Fruit fly (Drosophila melanogaster) whole organism, embryonic: Measurements from ENCODE around the gene ec.
A peak's percentile ranks its signal among the peaks of the same experiment; 100 is the strongest.

Experiments
- Asciz ChIP-seq: fragments of 200-800 bp; sonication (Bioruptor generic); optimal IDR thresholded peaks from 2 replicates; lab custom pipeline; 2017; ENCODE audit warnings: missing biosample characterization, mild to moderate bottlenecking, missing genetic modification characterization, missing genetic modification reagents
- Bgb ChIP-seq: fragments of 200-800 bp; sonication (Bioruptor generic); IDR thresholded peaks from 2 replicates; pipeline ENCODE4 v1.3.6; 2022; ENCODE audit warnings: missing biosample characterization, missing genetic modification characterization; ENCODE audit not compliant: partially characterized antibody
- CG10209 ChIP-seq: fragments of 200-800 bp; sonication (Bioruptor generic); optimal IDR thresholded peaks from 3 replicates; lab custom pipeline; 2017; ENCODE audit warnings: missing biosample characterization, mild to moderate bottlenecking, missing genetic modification characterization, missing genetic modification reagents
- CG10274 ChIP-seq: fragments of 200-800 bp; sonication (Bioruptor generic); optimal IDR thresholded peaks from 3 replicates; lab custom pipeline; 2017; ENCODE audit warnings: missing biosample characterization, mild to moderate bottlenecking, missing genetic modification characterization
- CG10321 ChIP-seq: fragments of 200-800 bp; sonication (Bioruptor generic); IDR thresholded peaks from 2 replicates; pipeline ENCODE4 v1.3.6; 2022; ENCODE audit warnings: missing biosample characterization, missing genetic modification characterization
- CG10979 ChIP-seq: fragments of 200-800 bp; sonication (Bioruptor generic); optimal IDR thresholded peaks from 2 replicates; lab custom pipeline; 2018; ENCODE audit warnings: missing biosample characterization, mild to moderate bottlenecking, missing genetic modification characterization, moderate library complexity
- CG11695 ChIP-seq: fragments of 200-800 bp; sonication (Bioruptor generic); IDR thresholded peaks from 3 replicates; pipeline ENCODE4 v1.3.6; 2022; ENCODE audit warnings: missing biosample characterization, missing genetic modification characterization
- CG11723 ChIP-seq: fragments of 200-800 bp; sonication (Bioruptor generic); optimal IDR thresholded peaks from 2 replicates; lab custom pipeline; 2017; ENCODE audit warnings: missing biosample characterization, mild to moderate bottlenecking, missing genetic modification characterization
- CG12769 ChIP-seq: fragments of 200-800 bp; sonication (Bioruptor generic); optimal IDR thresholded peaks from 2 replicates; lab custom pipeline; 2019; ENCODE audit warnings: missing biosample characterization, mild to moderate bottlenecking, missing genetic modification characterization, moderate library complexity
- CG15073 ChIP-seq: fragments of 200-800 bp; sonication (Bioruptor generic); optimal IDR thresholded peaks from 2 replicates; lab custom pipeline; 2016; ENCODE audit warnings: missing biosample characterization, missing genetic modification characterization
- CG15269 ChIP-seq: fragments of 200-800 bp; sonication (Bioruptor generic); optimal IDR thresholded peaks from 2 replicates; lab custom pipeline; 2018; ENCODE audit warnings: missing biosample characterization, mild to moderate bottlenecking, missing genetic modification characterization, moderate library complexity
- CG15479 ChIP-seq: fragments of 200-800 bp; sonication (Bioruptor generic); optimal IDR thresholded peaks from 3 replicates; lab custom pipeline; 2019; ENCODE audit warnings: missing biosample characterization, mild to moderate bottlenecking, missing genetic modification characterization, moderate library complexity
- CG2875 ChIP-seq: fragments of 200-800 bp; sonication (Bioruptor generic); optimal IDR thresholded peaks from 2 replicates; lab custom pipeline; 2017; ENCODE audit warnings: missing biosample characterization, mild to moderate bottlenecking, missing genetic modification characterization, missing genetic modification reagents
- CG33557 ChIP-seq: fragments of 200-800 bp; sonication (Bioruptor generic); optimal IDR thresholded peaks from 2 replicates; lab custom pipeline; 2019; ENCODE audit warnings: missing biosample characterization, mild to moderate bottlenecking, missing genetic modification characterization, moderate library complexity
- CG34422 ChIP-seq: fragments of 200-800 bp; sonication (Bioruptor generic); IDR thresholded peaks from 3 replicates; pipeline ENCODE4 v1.3.6; 2022; ENCODE audit warnings: missing biosample characterization, missing genetic modification characterization
- CG4617 ChIP-seq: fragments of 200-800 bp; sonication (Bioruptor generic); optimal IDR thresholded peaks from 3 replicates; lab custom pipeline; 2016; ENCODE audit warnings: missing biosample characterization, missing genetic modification characterization, borderline replicate concordance
- CG5180 ChIP-seq: fragments of 200-800 bp; sonication (Bioruptor generic); optimal IDR thresholded peaks from 3 replicates; lab custom pipeline; 2017; ENCODE audit warnings: missing biosample characterization, missing genetic modification characterization, mild to moderate bottlenecking, moderate library complexity, missing genetic modification reagents
- CG6683 ChIP-seq: fragments of 200-800 bp; sonication (Bioruptor generic); optimal IDR thresholded peaks from 2 replicates; lab custom pipeline; 2017; ENCODE audit warnings: missing biosample characterization, mild to moderate bottlenecking, missing genetic modification characterization, missing genetic modification reagents
- CG7372 ChIP-seq: fragments of 200-800 bp; sonication (Bioruptor generic); IDR thresholded peaks from 2 replicates; pipeline ENCODE4 v1.3.6; 2022; ENCODE audit warnings: missing biosample characterization, missing genetic modification characterization
- CG8281 ChIP-seq: fragments of 200-800 bp; sonication (Bioruptor generic); optimal IDR thresholded peaks from 2 replicates; lab custom pipeline; 2018; ENCODE audit warnings: missing biosample characterization, mild to moderate bottlenecking, missing genetic modification characterization, moderate library complexity
- D ChIP-seq, 2 experiments: fragments of 200-800 bp in 1 of 2; fragments of >200 bp in 1 of 2; sonication (Bioruptor generic) in 1 of 2; optimal IDR thresholded peaks; 2 replicates in 1 of 2; 3 replicates in 1 of 2; lab custom pipeline; 2017; ENCODE audit warnings: mild to moderate bottlenecking in 1 of 2, missing biosample characterization in 1 of 2, missing genetic modification characterization in 1 of 2, missing genetic modification reagents in 1 of 2
- HmgZ ChIP-seq: fragments of 200-800 bp; sonication (Bioruptor generic); optimal IDR thresholded peaks from 2 replicates; lab custom pipeline; 2018; ENCODE audit warnings: missing biosample characterization, mild to moderate bottlenecking, missing genetic modification characterization
- Hmx ChIP-seq: fragments of 200-800 bp; sonication (Bioruptor generic); optimal IDR thresholded peaks from 2 replicates; lab custom pipeline; 2016; ENCODE audit warnings: missing biosample characterization, missing genetic modification characterization
- Jarid2 ChIP-seq: fragments of 200-800 bp; sonication (Bioruptor generic); optimal IDR thresholded peaks from 3 replicates; lab custom pipeline; 2017; ENCODE audit warnings: mild to moderate bottlenecking, missing biosample characterization, missing genetic modification reagents, missing genetic modification characterization
- NC2α ChIP-seq: fragments of 200-800 bp; sonication (Bioruptor generic); optimal IDR thresholded peaks from 2 replicates; lab custom pipeline; 2016; ENCODE audit warnings: missing biosample characterization, missing genetic modification characterization
- NC2β ChIP-seq: fragments of 200-800 bp; sonication (Bioruptor generic); optimal IDR thresholded peaks from 2 replicates; lab custom pipeline; 2016; ENCODE audit warnings: missing biosample characterization, missing genetic modification characterization
- NK7.1 ChIP-seq: fragments of 200-800 bp; sonication (Bioruptor generic); optimal IDR thresholded peaks from 3 replicates; lab custom pipeline; 2016; ENCODE audit warnings: missing biosample characterization, missing genetic modification characterization
- Oli ChIP-seq: fragments of 200-800 bp; sonication (Bioruptor generic); optimal IDR thresholded peaks from 2 replicates; lab custom pipeline; 2018; ENCODE audit warnings: missing biosample characterization, mild to moderate bottlenecking, missing genetic modification characterization, moderate library complexity
- Optix ChIP-seq: fragments of 200-800 bp; sonication (Bioruptor generic); IDR thresholded peaks from 3 replicates; pipeline ENCODE4 v1.3.6; 2022; ENCODE audit warnings: missing biosample characterization, missing genetic modification characterization
- Rfx ChIP-seq: fragments of 200-800 bp; sonication (Bioruptor generic); IDR thresholded peaks from 2 replicates; pipeline ENCODE4 v1.3.6; 2022; ENCODE audit warnings: missing biosample characterization, missing genetic modification characterization
- Sox100B ChIP-seq: fragments of 200-800 bp; sonication (Bioruptor generic); optimal IDR thresholded peaks from 3 replicates; lab custom pipeline; 2018; ENCODE audit warnings: missing biosample characterization, mild to moderate bottlenecking, missing genetic modification characterization
- Ssrp ChIP-seq: fragments of 200-800 bp; sonication (Bioruptor generic); optimal IDR thresholded peaks from 2 replicates; lab custom pipeline; 2018; ENCODE audit warnings: missing biosample characterization, mild to moderate bottlenecking, missing genetic modification characterization, moderate library complexity
- abd-A ChIP-seq: fragments of 200-800 bp; sonication (Bioruptor generic); optimal IDR thresholded peaks from 3 replicates; lab custom pipeline; 2019; ENCODE audit warnings: missing biosample characterization, mild to moderate bottlenecking, missing genetic modification characterization, moderate library complexity
- ap ChIP-seq: fragments of 200-800 bp; sonication (Bioruptor generic); IDR thresholded peaks from 2 replicates; pipeline ENCODE4 v1.3.6; 2022; ENCODE audit warnings: missing biosample characterization, missing genetic modification characterization
- crp ChIP-seq, 2 experiments: fragments of 200-800 bp; sonication (Bioruptor generic); optimal IDR thresholded peaks; 2 replicates in 1 of 2; 3 replicates in 1 of 2; lab custom pipeline; 2017; ENCODE audit warnings: missing biosample characterization in 2 of 2, missing genetic modification characterization in 2 of 2, mild to moderate bottlenecking in 1 of 2, moderate library complexity in 1 of 2
- fd102C ChIP-seq: fragments of 200-800 bp; sonication (Bioruptor generic); optimal IDR thresholded peaks from 2 replicates; lab custom pipeline; 2018; ENCODE audit warnings: missing biosample characterization, mild to moderate bottlenecking, missing genetic modification characterization, moderate library complexity
- gfzf ChIP-seq: fragments of 200-800 bp; sonication (Bioruptor generic); optimal IDR thresholded peaks from 2 replicates; lab custom pipeline; 2016; ENCODE audit warnings: missing biosample characterization, mild to moderate bottlenecking, missing genetic modification characterization, moderate library complexity
- hbn ChIP-seq: fragments of 200-800 bp; sonication (Bioruptor generic); IDR thresholded peaks from 2 replicates; pipeline ENCODE4 v1.3.6; 2022; ENCODE audit warnings: missing biosample characterization, missing genetic modification characterization; ENCODE audit not compliant: partially characterized antibody
- ken ChIP-seq: fragments of 200-800 bp; sonication (Bioruptor generic); IDR thresholded peaks from 3 replicates; pipeline ENCODE4 v1.3.6; 2022; ENCODE audit warnings: missing biosample characterization, missing genetic modification characterization
- lilli ChIP-seq: fragments of 200-800 bp; sonication (Bioruptor generic); optimal IDR thresholded peaks from 3 replicates; lab custom pipeline; 2016; ENCODE audit warnings: missing biosample characterization, missing genetic modification characterization
- nau ChIP-seq: fragments of 200-800 bp; sonication (Bioruptor generic); optimal IDR thresholded peaks from 3 replicates; lab custom pipeline; 2017; ENCODE audit warnings: missing biosample characterization, mild to moderate bottlenecking, missing genetic modification characterization, missing genetic modification reagents
- pan ChIP-seq, 4 experiments: fragments of >200 bp in 3 of 4; fragments of 200-800 bp in 1 of 4; sonication (Bioruptor generic) in 1 of 4; optimal IDR thresholded peaks in 3 of 4; IDR thresholded peaks in 1 of 4; 2 replicates each; pipeline versions ENCODE4 v1.3.6 to Lab custom; 2017 to 2022; ENCODE audit warnings: missing biosample characterization in 2 of 4, missing genetic modification characterization in 2 of 4, mixed read lengths in 1 of 4
- pzg ChIP-seq: fragments of 200-800 bp; sonication (Bioruptor generic); optimal IDR thresholded peaks from 3 replicates; lab custom pipeline; 2018; ENCODE audit warnings: missing biosample characterization, mild to moderate bottlenecking, missing genetic modification characterization, moderate library complexity
- ro ChIP-seq: fragments of 200-800 bp; sonication (Bioruptor generic); IDR thresholded peaks from 2 replicates; pipeline ENCODE4 v1.3.6; 2022; ENCODE audit warnings: missing biosample characterization, missing genetic modification characterization
- tap ChIP-seq: fragments of 200-800 bp; optimal IDR thresholded peaks from 3 replicates; lab custom pipeline; 2019; ENCODE audit warnings: missing biosample characterization, mild to moderate bottlenecking, missing genetic modification characterization, moderate library complexity
- tio ChIP-seq: fragments of 200-800 bp; sonication (Bioruptor generic); optimal IDR thresholded peaks from 2 replicates; lab custom pipeline; 2017; ENCODE audit warnings: missing biosample characterization, missing genetic modification characterization, inconsistent platforms
- trem ChIP-seq: fragments of 200-800 bp; optimal IDR thresholded peaks from 3 replicates; lab custom pipeline; 2019; ENCODE audit warnings: missing biosample characterization, mild to moderate bottlenecking, missing genetic modification characterization, moderate library complexity
- zen2 ChIP-seq: fragments of 200-800 bp; sonication (Bioruptor generic); IDR thresholded peaks from 3 replicates; pipeline ENCODE4 v1.3.6; 2022; ENCODE audit warnings: missing biosample characterization, missing genetic modification characterization; ENCODE audit not compliant: partially characterized antibody

Gene ec

dm6 chrX:3838648-3839047 is 27.1 kb downstream of the ec start (continued):
- TF ChIP-seq CG10321 (GFP tag; lab: Robert Waterston, UW): peak; percentile 17; the same call in 1 of the 2 replicates
- TF ChIP-seq CG4617 (GFP tag; lab: Kevin White, UChicago): peak; percentile 38
- peak; percentile 10 for TF ChIP-seq Hmx (GFP tag; lab: Kevin White, UChicago)
- TF ChIP-seq CG11695: peak; percentile 79
- TF ChIP-seq NC2α (GFP tag; lab: Kevin White, UChicago): peak; percentile 51
- peak; percentile 89 for TF ChIP-seq CG12769 (tag; lab: Kevin White, UChicago)
- peak; percentile 43 for TF ChIP-seq fd102C (GFP tag; lab: Kevin White, UChicago)
- TF ChIP-seq CG10209 (GFP tag; lab: Kevin White, UChicago): peak; percentile 81
- TF ChIP-seq CG2875 (GFP tag; lab: Kevin White, UChicago): peak; percentile 72
- TF ChIP-seq Oli (tag; lab: Kevin White, UChicago): peak; percentile 81
- peak; percentile 67 for TF ChIP-seq tap (tag; lab: Kevin White, UChicago)
- peak; percentile 49 for TF ChIP-seq CG6683 (GFP tag; lab: Kevin White, UChicago)
- TF ChIP-seq CG11723 (GFP tag; lab: Kevin White, UChicago): peak; percentile 75
- peak; percentile 75 for TF ChIP-seq tio (GFP tag; lab: Kevin White, UChicago)
- TF ChIP-seq lilli (GFP tag; lab: Kevin White, UChicago): peak; percentile 85
- TF ChIP-seq Bgb: no peak
- TF ChIP-seq CG8281 (tag; lab: Kevin White, UChicago): peak; percentile 50
- TF ChIP-seq CG15479: no peak
- no peak for TF ChIP-seq CG15073
- TF ChIP-seq CG34422 (GFP tag; lab: Robert Waterston, UW): peak; percentile 70; the same call in 1 of the 3 replicates
- peak; percentile 83 for TF ChIP-seq ken
- TF ChIP-seq D (optimal IDR thresholded peaks at IDR 0.05; lab: Kevin White, UChicago): no peak
- peak; percentile 67 for TF ChIP-seq D (GFP tag; optimal IDR thresholded peaks at IDR 0.05; lab: Kevin White, UChicago)
- TF ChIP-seq CG10274 (GFP tag; lab: Kevin White, UChicago): peak; percentile 47
- TF ChIP-seq CG10979 (tag; lab: Kevin White, UChicago): peak; percentile 71
- TF ChIP-seq Jarid2 (GFP tag; lab: Kevin White, UChicago): peak; percentile 44
- TF ChIP-seq nau: peak; percentile 53
- TF ChIP-seq CG5180 (GFP tag; lab: Kevin White, UChicago): peak; percentile 77
- peak; percentile 41 for TF ChIP-seq trem (tag; lab: Kevin White, UChicago)
- TF ChIP-seq abd-A (tag; lab: Kevin White, UChicago): peak; percentile 87
- TF ChIP-seq CG15269: peak; percentile 88
- TF ChIP-seq crp (GFP tag; optimal IDR thresholded peaks at IDR 0.05; lab: Kevin White, UChicago): peak in 1 of 2 experiments; percentile 28
- peak; percentile 60 for TF ChIP-seq Ssrp (tag; lab: Kevin White, UChicago)
- TF ChIP-seq ro (GFP tag; lab: Robert Waterston, UW): peak; percentile 37; the same call in 1 of the 2 replicates
- TF ChIP-seq NC2β: peak; percentile 79
- TF ChIP-seq NK7.1: peak; percentile 48
- TF ChIP-seq gfzf: no peak
- TF ChIP-seq CG7372 (GFP tag; lab: Robert Waterston, UW): peak; percentile 59
- TF ChIP-seq Rfx: peak; percentile 90
- peak; percentile 49 for TF ChIP-seq CG33557 (GFP tag; lab: Kevin White, UChicago)
- TF ChIP-seq Optix (GFP tag; lab: Robert Waterston, UW): peak; percentile 80
- TF ChIP-seq Asciz (GFP tag; lab: Kevin White, UChicago): peak; percentile 78
- TF ChIP-seq Sox100B (GFP tag; lab: Kevin White, UChicago): peak; percentile 69
- TF ChIP-seq pan (optimal IDR thresholded peaks at IDR 0.05; lab: Kevin White, UChicago): no peak
- TF ChIP-seq pan (GFP tag; optimal IDR thresholded peaks at IDR 0.05 in 1 of 2, IDR thresholded peaks at IDR 0.05 in 1 of 2): peak in 1 of 2 experiments; percentile 80
- TF ChIP-seq pzg (GFP tag; lab: Kevin White, UChicago): no peak
- TF ChIP-seq zen2 (GFP tag; lab: Robert Waterston, UW): no peak
- peak; percentile 63 for TF ChIP-seq ap (GFP tag; lab: Robert Waterston, UW)
- no peak for TF ChIP-seq hbn
- TF ChIP-seq HmgZ (tag; lab: Kevin White, UChicago): peak; percentile 78
